Fruit fly (Drosophila melanogaster): ENCODE measurements around the gene Blos2.

Gene Blos2

dm6 chr3L:11070372-11070854, 9.0 kb downstream of the Blos2 start, which contains the start of gene Mocs1 (continued):
- TF ChIP-seq fd102C (GFP tag; optimal IDR thresholded peaks at IDR 0.05) (no peak), lab (GFP tag; optimal IDR thresholded peaks at IDR 0.05) (peak; percentile 68), CG31388 (GFP tag; optimal IDR thresholded peaks at IDR 0.05) (no peak), mam (GFP tag; optimal IDR thresholded peaks at IDR 0.05) (no peak), Side (GFP tag; optimal IDR thresholded peaks at IDR 0.05) (no peak), hkb (optimal IDR thresholded peaks at IDR 0.05) (no peak), hkb (GFP tag; IDR thresholded peaks at IDR 0.05) (peak; percentile 17; the same call in 1 of the 2 replicates), Scr (GFP tag; IDR thresholded peaks at IDR 0.05; ENCODE audit: partially characterized antibody) (no peak), CG9797 (GFP tag; optimal IDR thresholded peaks at IDR 0.05) (no peak), Mad (GFP tag; optimal IDR thresholded peaks at IDR 0.05) (no peak), CG32767 (GFP tag; IDR thresholded peaks at IDR 0.05) (no peak), CG4404 (GFP tag; IDR thresholded peaks at IDR 0.05) (no peak), crc (GFP tag; optimal IDR thresholded peaks at IDR 0.05) (no peak), CG3065 (GFP tag; optimal IDR thresholded peaks at IDR 0.05) (no peak), CG31224 (GFP tag; IDR thresholded peaks at IDR 0.05) (no peak), CG12659 (GFP tag; optimal IDR thresholded peaks at IDR 0.05) (no peak), CG17829 (tag; optimal IDR thresholded peaks at IDR 0.05) (no peak), yki (optimal IDR thresholded peaks at IDR 0.05) (no peak), hbn (GFP tag; IDR thresholded peaks at IDR 0.05; ENCODE audit: partially characterized antibody) (0 out of 2 replicates have a peak, but pooled peaks have one; percentile 34), Hr3 (GFP tag; optimal IDR thresholded peaks at IDR 0.05) (no peak), bsh (GFP tag; optimal IDR thresholded peaks at IDR 0.05) (no peak), sna (GFP tag; IDR thresholded peaks at IDR 0.05; ENCODE audit: partially characterized antibody) (no peak), nmo (GFP tag; optimal IDR thresholded peaks at IDR 0.05) (no peak), PHDP (tag; optimal IDR thresholded peaks at IDR 0.05) (peak; percentile 2), CG33557 (GFP tag; optimal IDR thresholded peaks at IDR 0.05) (no peak), dm (GFP tag; optimal IDR thresholded peaks at IDR 0.05) (no peak), lmd (GFP tag; IDR thresholded peaks at IDR 0.05) (no peak), CG12299 (tag; optimal IDR thresholded peaks at IDR 0.05) (no peak), CG17912 (GFP tag; optimal IDR thresholded peaks at IDR 0.05) (no peak), CG11398 (GFP tag; optimal IDR thresholded peaks at IDR 0.05) (no peak), oc (tag; optimal IDR thresholded peaks at IDR 0.05) (no peak), CG9437 (GFP tag; optimal IDR thresholded peaks at IDR 0.05) (peak; percentile 1), CG30431 (GFP tag; optimal IDR thresholded peaks at IDR 0.05) (no peak), pan (optimal IDR thresholded peaks at IDR 0.05) (no peak), pan (GFP tag; optimal IDR thresholded peaks at IDR 0.05 in 1 of 2, IDR thresholded peaks at IDR 0.05 in 1 of 2) (peak in 1 of 2 experiments; percentile 14), cad (GFP tag; optimal IDR thresholded peaks at IDR 0.05) (no peak), sr (GFP tag; IDR thresholded peaks at IDR 0.05) (no peak), CG4282 (GFP tag; optimal IDR thresholded peaks at IDR 0.05) (no peak), CG14965 (GFP tag; optimal IDR thresholded peaks at IDR 0.05; ENCODE audit: borderline replicate concordance) (no peak), rib (GFP tag; IDR thresholded peaks at IDR 0.05) (peak; percentile 60; the same call in 1 of the 2 replicates), NfI (GFP tag; optimal IDR thresholded peaks at IDR 0.05) (no peak), Deaf1 (tag; optimal IDR thresholded peaks at IDR 0.05) (peak; percentile 8), CG15011 (GFP tag; optimal IDR thresholded peaks at IDR 0.05) (no peak), HmgD (GFP tag; optimal IDR thresholded peaks at IDR 0.05) (no peak), Hmr (GFP tag; optimal IDR thresholded peaks at IDR 0.05) (peak; percentile 22), az2 (GFP tag; optimal IDR thresholded peaks at IDR 0.05) (no peak), caup (GFP tag; optimal IDR thresholded peaks at IDR 0.05; ENCODE audit: severe bottlenecking) (peak; percentile 6), emc (GFP tag; optimal IDR thresholded peaks at IDR 0.05) (no peak), Fer2 (tag; optimal IDR thresholded peaks at IDR 0.05) (no peak), fru (optimal IDR thresholded peaks at IDR 0.05) (no peak), Dek (tag; optimal IDR thresholded peaks at IDR 0.05) (no peak), TFAM (GFP tag; optimal IDR thresholded peaks at IDR 0.05) (no peak)
